Fruit fly (Drosophila melanogaster) whole organism, embryonic: ENCODE measurements around the gene Elp4.

Experiments
- Atf3 ChIP-seq: fragments of 200-800 bp; sonication (Bioruptor generic); optimal IDR thresholded peaks from 3 replicates; lab custom pipeline; 2016; ENCODE audit warnings: missing biosample characterization, missing genetic modification characterization
- Awh ChIP-seq: fragments of 200-800 bp; sonication (Bioruptor generic); IDR thresholded peaks from 2 replicates; pipeline ENCODE4, ENCODE4 v1.3.6; 2022; ENCODE audit warnings: missing biosample characterization, missing genetic modification characterization
- CG1024 ChIP-seq: fragments of 200-800 bp; sonication (Bioruptor generic); IDR thresholded peaks from 2 replicates; pipeline ENCODE4 v1.3.6; 2022; ENCODE audit warnings: missing biosample characterization, missing genetic modification characterization
- CG10431 ChIP-seq: fragments of 200-800 bp; sonication (Bioruptor generic); optimal IDR thresholded peaks from 3 replicates; lab custom pipeline; 2018; ENCODE audit warnings: missing biosample characterization, mild to moderate bottlenecking, missing genetic modification characterization
- CG11247 ChIP-seq: fragments of 200-800 bp; sonication (Bioruptor generic); IDR thresholded peaks from 2 replicates; pipeline ENCODE4 v1.3.6; 2022; ENCODE audit warnings: missing biosample characterization, missing genetic modification characterization
- CG12071 ChIP-seq: fragments of 200-800 bp; sonication (Bioruptor generic); optimal IDR thresholded peaks from 3 replicates; lab custom pipeline; 2018; ENCODE audit warnings: missing biosample characterization, mild to moderate bottlenecking, missing genetic modification characterization
- CG13296 ChIP-seq: fragments of 200-800 bp; sonication (Bioruptor generic); optimal IDR thresholded peaks from 3 replicates; lab custom pipeline; 2018; ENCODE audit warnings: missing biosample characterization, mild to moderate bottlenecking, missing genetic modification characterization
- CG13775 ChIP-seq: fragments of 200-800 bp; sonication (Bioruptor generic); optimal IDR thresholded peaks from 3 replicates; lab custom pipeline; 2017; ENCODE audit warnings: missing biosample characterization, mild to moderate bottlenecking, missing genetic modification characterization
- CG15269 ChIP-seq: fragments of 200-800 bp; sonication (Bioruptor generic); optimal IDR thresholded peaks from 2 replicates; lab custom pipeline; 2018; ENCODE audit warnings: missing biosample characterization, mild to moderate bottlenecking, missing genetic modification characterization, moderate library complexity
- CG1602 ChIP-seq: fragments of 200-800 bp; sonication (Bioruptor generic); optimal IDR thresholded peaks from 3 replicates; lab custom pipeline; 2016; ENCODE audit warnings: missing biosample characterization, missing genetic modification characterization
- CG16815 ChIP-seq: fragments of 200-800 bp; sonication (Bioruptor generic); optimal IDR thresholded peaks from 3 replicates; lab custom pipeline; 2017; ENCODE audit warnings: missing biosample characterization, mild to moderate bottlenecking, missing genetic modification characterization
- CG17361 ChIP-seq: fragments of 200-800 bp; sonication (Bioruptor generic); IDR thresholded peaks from 3 replicates; pipeline ENCODE4 v1.3.6; 2022; ENCODE audit warnings: missing biosample characterization, missing genetic modification characterization
- CG17802 ChIP-seq: fragments of 200-800 bp; sonication (Bioruptor generic); optimal IDR thresholded peaks from 2 replicates; lab custom pipeline; 2018; ENCODE audit warnings: missing biosample characterization, mild to moderate bottlenecking, missing genetic modification characterization, moderate library complexity
- CG18476 ChIP-seq: fragments of 200-800 bp; sonication (Bioruptor generic); optimal IDR thresholded peaks from 2 replicates; lab custom pipeline; 2016; ENCODE audit warnings: missing biosample characterization, mild to moderate bottlenecking, missing genetic modification characterization
- CG2875 ChIP-seq: fragments of 200-800 bp; sonication (Bioruptor generic); optimal IDR thresholded peaks from 2 replicates; lab custom pipeline; 2017; ENCODE audit warnings: missing biosample characterization, mild to moderate bottlenecking, missing genetic modification characterization, missing genetic modification reagents
- CG2889 ChIP-seq: fragments of 200-800 bp; sonication (Bioruptor generic); IDR thresholded peaks from 3 replicates; pipeline ENCODE4 v1.3.6; 2022; ENCODE audit warnings: missing biosample characterization, missing genetic modification characterization
- CG32767 ChIP-seq: fragments of 200-800 bp; sonication (Bioruptor generic); IDR thresholded peaks from 2 replicates; pipeline ENCODE4 v1.3.6; 2022; ENCODE audit warnings: missing biosample characterization, missing genetic modification characterization
- CG5180 ChIP-seq: fragments of 200-800 bp; sonication (Bioruptor generic); optimal IDR thresholded peaks from 3 replicates; lab custom pipeline; 2017; ENCODE audit warnings: missing biosample characterization, missing genetic modification characterization, mild to moderate bottlenecking, moderate library complexity, missing genetic modification reagents
- CG6765 ChIP-seq: fragments of 200-800 bp; sonication (Bioruptor generic); optimal IDR thresholded peaks from 3 replicates; lab custom pipeline; 2017; ENCODE audit warnings: missing biosample characterization, mild to moderate bottlenecking, missing genetic modification characterization
- CG6791 ChIP-seq: fragments of 200-800 bp; sonication (Bioruptor generic); IDR thresholded peaks from 3 replicates; pipeline ENCODE4 v1.3.6; 2022; ENCODE audit warnings: missing biosample characterization, missing genetic modification characterization; ENCODE audit not compliant: partially characterized antibody
- CG6854 ChIP-seq: fragments of 200-800 bp; sonication (Bioruptor generic); optimal IDR thresholded peaks from 3 replicates; lab custom pipeline; 2017; ENCODE audit warnings: missing biosample characterization, mild to moderate bottlenecking, missing genetic modification characterization
- CG8944 ChIP-seq: fragments of 200-800 bp; sonication (Bioruptor generic); optimal IDR thresholded peaks from 3 replicates; lab custom pipeline; 2016; ENCODE audit warnings: missing biosample characterization, missing genetic modification characterization
- Camta ChIP-seq: fragments of 200-800 bp; sonication (Bioruptor generic); optimal IDR thresholded peaks from 2 replicates; lab custom pipeline; 2016; ENCODE audit warnings: missing biosample characterization, missing genetic modification characterization
- CoRest ChIP-seq: fragments of 200-800 bp; sonication (Bioruptor generic); optimal IDR thresholded peaks from 3 replicates; lab custom pipeline; 2018; ENCODE audit warnings: missing biosample characterization, mild to moderate bottlenecking, missing genetic modification characterization, moderate library complexity
- HHEX ChIP-seq: fragments of 200-800 bp; sonication (Bioruptor generic); optimal IDR thresholded peaks from 3 replicates; lab custom pipeline; 2017; ENCODE audit warnings: missing biosample characterization, mild to moderate bottlenecking, missing genetic modification characterization, missing genetic modification reagents
- HLH3B ChIP-seq: fragments of 200-800 bp; sonication (Bioruptor generic); IDR thresholded peaks from 2 replicates; pipeline ENCODE4 v1.3.6; 2022; ENCODE audit warnings: missing biosample characterization, missing genetic modification characterization
- HmgD ChIP-seq: fragments of 200-800 bp; sonication (Bioruptor generic); optimal IDR thresholded peaks from 3 replicates; lab custom pipeline; 2016; ENCODE audit warnings: missing biosample characterization, missing genetic modification characterization
- Hmr ChIP-seq: fragments of 200-800 bp; sonication (Bioruptor generic); optimal IDR thresholded peaks from 3 replicates; lab custom pipeline; 2017; ENCODE audit warnings: mild to moderate bottlenecking, missing biosample characterization, missing genetic modification reagents, missing genetic modification characterization
- Lhr ChIP-seq: fragments of 200-800 bp; sonication (Bioruptor generic); optimal IDR thresholded peaks from 3 replicates; lab custom pipeline; 2017; ENCODE audit warnings: mild to moderate bottlenecking, missing biosample characterization, missing genetic modification reagents, missing genetic modification characterization
- Mes4 ChIP-seq: fragments of 200-800 bp; sonication (Bioruptor generic); optimal IDR thresholded peaks from 2 replicates; lab custom pipeline; 2016; ENCODE audit warnings: missing biosample characterization, missing genetic modification characterization
- Sry-δ ChIP-seq: fragments of 200-800 bp; sonication (Bioruptor generic); optimal IDR thresholded peaks from 2 replicates; lab custom pipeline; 2016; ENCODE audit warnings: missing biosample characterization, missing genetic modification characterization
- Usf ChIP-seq: fragments of 200-800 bp; sonication (Bioruptor generic); optimal IDR thresholded peaks from 2 replicates; lab custom pipeline; 2017; ENCODE audit warnings: missing genotype, missing biosample characterization, missing genetic modification characterization
- Vsx1 ChIP-seq: fragments of 200-800 bp; sonication (Bioruptor generic); optimal IDR thresholded peaks from 2 replicates; lab custom pipeline; 2017; ENCODE audit warnings: missing biosample characterization, mild to moderate bottlenecking, missing genetic modification characterization, missing genetic modification reagents
- bcd ChIP-seq: fragments of 200-800 bp; sonication (Bioruptor generic); optimal IDR thresholded peaks from 2 replicates; lab custom pipeline; 2017; ENCODE audit warnings: missing biosample characterization, mild to moderate bottlenecking, missing genetic modification characterization
- bsh ChIP-seq, 2 experiments: fragments of 200-800 bp; sonication (Bioruptor generic); optimal IDR thresholded peaks; 2 replicates each; lab custom pipeline; 2017 to 2018; ENCODE audit warnings: mild to moderate bottlenecking in 2 of 2, missing biosample characterization in 2 of 2, missing genetic modification characterization in 2 of 2, moderate library complexity in 1 of 2
- croc ChIP-seq: fragments of 200-800 bp; sonication (Bioruptor generic); conservative IDR thresholded peaks from 3 replicates; pipeline ENCODE4 v1.3.6; 2022; ENCODE audit warnings: missing biosample characterization, missing genetic modification characterization
- ems ChIP-seq: fragments of 200-800 bp; sonication (Bioruptor generic); optimal IDR thresholded peaks from 3 replicates; lab custom pipeline; 2016; ENCODE audit warnings: missing biosample characterization, missing genetic modification characterization
- esg ChIP-seq: fragments of 200-800 bp; sonication (Bioruptor generic); conservative IDR thresholded peaks from 2 replicates; pipeline ENCODE4 v1.3.6; 2022; ENCODE audit warnings: missing biosample characterization, missing genetic modification characterization
- fd3F ChIP-seq: fragments of 200-800 bp; sonication (Bioruptor generic); optimal IDR thresholded peaks from 2 replicates; lab custom pipeline; 2018; ENCODE audit warnings: missing biosample characterization, mild to moderate bottlenecking, missing genetic modification characterization, moderate library complexity
- fd64A ChIP-seq: fragments of 200-800 bp; sonication (Bioruptor generic); optimal IDR thresholded peaks from 3 replicates; lab custom pipeline; 2018; ENCODE audit warnings: missing biosample characterization, mild to moderate bottlenecking, missing genetic modification characterization
- gcm ChIP-seq: fragments of 200-800 bp; sonication (Bioruptor generic); optimal IDR thresholded peaks from 2 replicates; lab custom pipeline; 2019; ENCODE audit warnings: missing biosample characterization, mild to moderate bottlenecking, missing genetic modification characterization, moderate library complexity
- grau ChIP-seq: fragments of 200-800 bp; optimal IDR thresholded peaks from 3 replicates; lab custom pipeline; 2019; ENCODE audit warnings: missing biosample characterization, mild to moderate bottlenecking, missing genetic modification characterization, moderate library complexity
- ind ChIP-seq: fragments of 200-800 bp; sonication (Bioruptor generic); optimal IDR thresholded peaks from 3 replicates; lab custom pipeline; 2016; ENCODE audit warnings: missing biosample characterization, missing genetic modification characterization
- jumu ChIP-seq: fragments of 200-800 bp; sonication (Bioruptor generic); optimal IDR thresholded peaks from 3 replicates; lab custom pipeline; 2016; ENCODE audit warnings: missing biosample characterization, missing genetic modification characterization
- psq ChIP-seq: fragments of 200-800 bp; sonication (Bioruptor generic); optimal IDR thresholded peaks from 2 replicates; lab custom pipeline; 2017; ENCODE audit warnings: missing biosample characterization, missing genetic modification characterization
- sima ChIP-seq: fragments of 200-800 bp; sonication (Bioruptor generic); optimal IDR thresholded peaks from 2 replicates; lab custom pipeline; 2016; ENCODE audit warnings: missing biosample characterization, missing genetic modification characterization
- sqz ChIP-seq: fragments of 200-800 bp; sonication (Bioruptor generic); optimal IDR thresholded peaks from 3 replicates; lab custom pipeline; 2018; ENCODE audit warnings: missing biosample characterization, mild to moderate bottlenecking, missing genetic modification characterization
- tgo ChIP-seq: fragments of 200-800 bp; sonication (Bioruptor generic); IDR thresholded peaks from 3 replicates; pipeline ENCODE4 v1.3.6; 2022; ENCODE audit warnings: missing biosample characterization, missing genetic modification characterization
- wor ChIP-seq: fragments of 200-800 bp; sonication (Bioruptor generic); IDR thresholded peaks from 2 replicates; pipeline ENCODE4 v1.3.6; 2022; ENCODE audit warnings: missing biosample characterization, missing genetic modification characterization

The Elp4 gene

dm6 chr2L:5496468-5497093 is 27.4 kb upstream of the Elp4 start (continued):
- no peak for TF ChIP-seq CG6854 (GFP tag; lab: Kevin White, UChicago)
- TF ChIP-seq Mes4 (GFP tag; lab: Kevin White, UChicago), result peak; percentile 35
- no peak for TF ChIP-seq HmgD (GFP tag; lab: Kevin White, UChicago)
- TF ChIP-seq Awh, result peak; percentile 56; the same call in 1 of the 2 replicates
- no peak for TF ChIP-seq CG6765 (GFP tag; lab: Kevin White, UChicago)
- peak; percentile 23 for TF ChIP-seq CG12071 (GFP tag; lab: Kevin White, UChicago)
- TF ChIP-seq CG32767, result 0 out of 2 replicates have a peak, but pooled peaks have one; percentile 40
- peak; percentile 35 for TF ChIP-seq bcd (GFP tag; lab: Kevin White, UChicago)
- no peak for TF ChIP-seq CG1024 (GFP tag; lab: Robert Waterston, UW)
- peak; percentile 41 for TF ChIP-seq CG13296 (GFP tag; lab: Kevin White, UChicago)
- TF ChIP-seq psq (GFP tag; lab: Kevin White, UChicago), result no peak
- peak; percentile 40 for TF ChIP-seq HLH3B
- peak; percentile 38; the same call in 1 of the 2 replicates for TF ChIP-seq wor (GFP tag; lab: Robert Waterston, UW)
- TF ChIP-seq CG11247 (GFP tag; lab: Robert Waterston, UW), result peak; percentile 35; the same call in 1 of the 2 replicates
- peak; percentile 43 for TF ChIP-seq HHEX (GFP tag; lab: Kevin White, UChicago)
- TF ChIP-seq sqz (GFP tag; lab: Kevin White, UChicago), result peak; percentile 19
- TF ChIP-seq Hmr (GFP tag; lab: Kevin White, UChicago), result no peak
- TF ChIP-seq CG5180 (GFP tag; lab: Kevin White, UChicago), result peak; percentile 23
- TF ChIP-seq ind (GFP tag; lab: Kevin White, UChicago), result peak; percentile 43
- TF ChIP-seq CG10431, result peak; percentile 36
- TF ChIP-seq CG18476 (GFP tag; lab: Kevin White, UChicago), result peak; percentile 11
- no peak for TF ChIP-seq CG6791 (GFP tag; lab: Robert Waterston, UW)
- peak in 1 of 2 experiments; percentile 83 for TF ChIP-seq bsh (GFP tag; optimal IDR thresholded peaks at IDR 0.05; lab: Kevin White, UChicago)
- TF ChIP-seq CG15269 (tag; lab: Kevin White, UChicago), result peak; percentile 62
- peak; percentile 34 for TF ChIP-seq jumu (GFP tag; lab: Kevin White, UChicago)
- peak; percentile 69 for TF ChIP-seq grau (tag; lab: Kevin White, UChicago)
- TF ChIP-seq Atf3 (GFP tag; lab: Kevin White, UChicago), result no peak
- peak; percentile 49 for TF ChIP-seq CG17802
- peak; percentile 58 for TF ChIP-seq CoRest (tag; lab: Kevin White, UChicago)
- TF ChIP-seq CG1602 (GFP tag; lab: Kevin White, UChicago), result peak; percentile 34
- TF ChIP-seq Usf (GFP tag; lab: Kevin White, UChicago), result peak; percentile 7
- no peak for TF ChIP-seq fd64A (GFP tag; lab: Kevin White, UChicago)
- TF ChIP-seq esg (GFP tag; lab: Robert Waterston, UW), result peak; percentile 57
- peak; percentile 40 for TF ChIP-seq Vsx1 (GFP tag; lab: Kevin White, UChicago)
- TF ChIP-seq gcm (GFP tag; lab: Kevin White, UChicago), result peak; percentile 60
- TF ChIP-seq Lhr (GFP tag; lab: Kevin White, UChicago), result peak; percentile 13
- no peak for TF ChIP-seq CG2889 (GFP tag; lab: Robert Waterston, UW)
- peak; percentile 35 for TF ChIP-seq sima (GFP tag; lab: Kevin White, UChicago)
- peak; percentile 61 for TF ChIP-seq CG2875 (GFP tag; lab: Kevin White, UChicago)
- TF ChIP-seq CG16815 (GFP tag; lab: Kevin White, UChicago), result peak; percentile 19
- TF ChIP-seq croc (GFP tag; lab: Robert Waterston, UW), result peak; percentile 35; the same call in 2 of the 3 replicates
- peak; percentile 51 for TF ChIP-seq ems
- peak; percentile 11 for TF ChIP-seq CG8944 (GFP tag; lab: Kevin White, UChicago)
- TF ChIP-seq tgo (GFP tag; lab: Robert Waterston, UW), result peak; percentile 63; the same call in 2 of the 3 replicates
- peak; percentile 61 for TF ChIP-seq CG17361 (GFP tag; lab: Robert Waterston, UW)
- TF ChIP-seq Camta (GFP tag; lab: Kevin White, UChicago), result peak; percentile 58
- no peak for TF ChIP-seq Sry-δ (GFP tag; lab: Kevin White, UChicago)
- peak; percentile 20 for TF ChIP-seq fd3F (GFP tag; lab: Kevin White, UChicago)
- TF ChIP-seq CG13775 (GFP tag; lab: Kevin White, UChicago), result peak; percentile 33
